Worm (Caenorhabditis elegans): ENCODE data around the gene F38B7.10.

Gene F38B7.10

DNA sequence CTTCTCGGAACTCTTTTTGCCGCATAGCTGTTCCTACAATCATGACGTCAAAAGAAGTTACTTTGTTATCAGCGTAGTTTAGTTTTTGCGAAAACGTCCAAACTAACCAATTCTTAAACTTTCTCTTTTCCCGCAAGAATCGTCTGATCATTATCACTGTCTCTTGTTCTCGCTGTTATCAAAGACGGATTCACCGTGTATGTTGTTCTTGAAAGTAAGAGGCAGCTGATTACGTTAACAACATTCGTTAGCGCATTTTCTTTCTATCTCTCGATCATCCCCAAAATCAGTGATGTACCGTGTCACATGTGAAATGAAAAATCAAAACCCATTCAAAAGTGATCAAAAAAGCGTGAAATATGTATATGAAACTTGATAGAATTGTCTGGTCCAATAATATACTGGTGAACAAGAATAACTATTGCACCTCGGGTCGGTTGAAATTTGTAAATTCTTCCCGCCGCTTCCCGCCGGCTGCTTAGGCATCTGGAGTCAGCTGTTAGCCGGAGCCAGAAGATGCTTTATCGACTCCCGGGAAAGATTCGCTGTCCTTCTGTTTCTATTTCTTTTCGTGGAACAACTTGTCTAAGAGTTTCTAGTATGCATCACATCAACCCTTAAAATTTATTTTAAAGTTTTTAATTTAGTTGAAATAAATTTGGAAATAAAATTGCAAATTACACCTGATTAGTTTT lies 10.7 kb upstream of the F38B7.10 start:
- peak; percentile 78 for TF ChIP-seq pqm-1 (tag; optimal IDR thresholded peaks at IDR 0.05)
- no peak for TF ChIP-seq D1046.2 (GFP tag; IDR thresholded peaks at IDR 0.05)
- no peak for TF ChIP-seq vab-7 (GFP tag; IDR thresholded peaks at IDR 0.05)
- no peak for TF ChIP-seq ZK337.2 (GFP tag; IDR thresholded peaks at IDR 0.05)
- TF ChIP-seq attf-4 (tag; optimal IDR thresholded peaks at IDR 0.05), result no peak
- no peak; the same call in none of the 2 replicates for TF ChIP-seq lin-38 (GFP tag; IDR thresholded peaks at IDR 0.05)
- TF ChIP-seq lin-39 (tag; optimal IDR thresholded peaks at IDR 0.05), result no peak
- peak; percentile 47 for TF ChIP-seq mes-2 (tag; optimal IDR thresholded peaks at IDR 0.05; ENCODE audit: poor library complexity, severe bottlenecking)
- no peak for TF ChIP-seq Y105C5A.15 (GFP tag; IDR thresholded peaks at IDR 0.05)
- peak; percentile 12 for TF ChIP-seq T20F7.1 (GFP tag; optimal IDR thresholded peaks at IDR 0.05)
- 0 out of 2 replicates have a peak, but pooled peaks have one; percentile 25 for TF ChIP-seq zfp-3 (GFP tag; conservative IDR thresholded peaks at IDR 0.05)
- peak in 1 of 2 experiments; percentile 64 for TF ChIP-seq lsy-2 (tag; optimal IDR thresholded peaks at IDR 0.05)
- TF ChIP-seq T26A8.4 (GFP tag; IDR thresholded peaks at IDR 0.05), result no peak
- 0 out of 2 replicates have a peak, but pooled peaks have one; percentile 28 for TF ChIP-seq php-3 (GFP tag; IDR thresholded peaks at IDR 0.05)
- no peak for TF ChIP-seq egl-27 (tag; optimal IDR thresholded peaks at IDR 0.05)
- TF ChIP-seq set-16 (GFP tag; IDR thresholded peaks at IDR 0.05), result no peak
- no peak for TF ChIP-seq ceh-62 (tag; optimal IDR thresholded peaks at IDR 0.05)
- TF ChIP-seq nhr-77 (tag; optimal IDR thresholded peaks at IDR 0.05), result peak; percentile 84
- no peak for TF ChIP-seq dpl-1 (GFP tag; optimal IDR thresholded peaks at IDR 0.05)
- peak; percentile 77 for TF ChIP-seq dve-1 (tag; optimal IDR thresholded peaks at IDR 0.05; ENCODE audit: insufficient read depth)
- TF ChIP-seq zfp-2 (tag; optimal IDR thresholded peaks at IDR 0.05), result no peak
- no peak for TF ChIP-seq lin-1 (GFP tag; IDR thresholded peaks at IDR 0.05)
- no peak for TF ChIP-seq ceh-82 (tag; optimal IDR thresholded peaks at IDR 0.05)
- peak; percentile 56 for TF ChIP-seq mep-1 (tag; optimal IDR thresholded peaks at IDR 0.05)
- TF ChIP-seq fos-1 (tag; optimal IDR thresholded peaks at IDR 0.05), result no peak
- no peak for TF ChIP-seq tag-97 (GFP tag; IDR thresholded peaks at IDR 0.05)
- peak; percentile 41 for TF ChIP-seq nhr-10 (tag; optimal IDR thresholded peaks at IDR 0.05)
- peak; percentile 45 for TF ChIP-seq aha-1 (tag)
- no peak for TF ChIP-seq F26F4.8 (GFP tag; conservative IDR thresholded peaks at IDR 0.05)
- TF ChIP-seq nhr-25 (tag; optimal IDR thresholded peaks at IDR 0.05; ENCODE audit: borderline replicate concordance, insufficient read depth), result no peak
- no peak for TF ChIP-seq zag-1 (tag; optimal IDR thresholded peaks at IDR 0.05)
- peak in 1 of 2 experiments; percentile 79 for TF ChIP-seq unc-62 (GFP tag; optimal IDR thresholded peaks at IDR 0.05 in 1 of 2)
- no peak for TF ChIP-seq unc-62 (tag; optimal IDR thresholded peaks at IDR 0.05)
- TF ChIP-seq hlh-11 (tag; optimal IDR thresholded peaks at IDR 0.05), result peak; percentile 84
- peak; percentile 66 for TF ChIP-seq dmd-6 (GFP tag; IDR thresholded peaks at IDR 0.05)
- no peak for TF ChIP-seq jun-1 (tag; optimal IDR thresholded peaks at IDR 0.05)
- no peak for TF ChIP-seq Y75B8A.6 (GFP tag; IDR thresholded peaks at IDR 0.05)
- peak; percentile 50 for TF ChIP-seq mxl-3 (GFP tag; optimal IDR thresholded peaks at IDR 0.05)
- no peak for TF ChIP-seq ces-1 (GFP tag; optimal IDR thresholded peaks at IDR 0.05)
- TF ChIP-seq daf-16 (GFP tag; optimal IDR thresholded peaks at IDR 0.05), result no peak
- peak; percentile 77 for TF ChIP-seq daf-16 (tag; optimal IDR thresholded peaks at IDR 0.05)
- TF ChIP-seq rbr-2 (tag; optimal IDR thresholded peaks at IDR 0.05), result no peak
- TF ChIP-seq ceh-20 (GFP tag; IDR thresholded peaks at IDR 0.05), result no peak
- TF ChIP-seq spr-1 (tag; optimal IDR thresholded peaks at IDR 0.05), result no peak
- TF ChIP-seq hlh-30 (tag; optimal IDR thresholded peaks at IDR 0.05; ENCODE audit: insufficient read depth), result peak; percentile 85
- no peak for TF ChIP-seq fkh-10 (GFP tag; optimal IDR thresholded peaks at IDR 0.05)
- no peak for TF ChIP-seq ceh-32 (tag; optimal IDR thresholded peaks at IDR 0.05; ENCODE audit: poor library complexity)
- peak in 1 of 2 experiments; percentile 59 for TF ChIP-seq mdl-1 (tag; optimal IDR thresholded peaks at IDR 0.05)
- TF ChIP-seq F10B5.3 (tag; optimal IDR thresholded peaks at IDR 0.05), result no peak
- peak; percentile 78 for TF ChIP-seq cey-2 (tag; optimal IDR thresholded peaks at IDR 0.05; ENCODE audit: borderline replicate concordance, insufficient read depth)
